Fruit fly (Drosophila melanogaster) whole organism, embryonic: ENCODE measurements around the gene Acat1.
A peak's percentile ranks its signal among the peaks of the same experiment; 100 is the strongest.

ENCODE experiments used
- Bgb ChIP-seq: fragments of 200-800 bp; sonication (Bioruptor generic); IDR thresholded peaks from 2 replicates; pipeline ENCODE4 v1.3.6; 2022; ENCODE audit warnings: missing biosample characterization, missing genetic modification characterization; ENCODE audit not compliant: partially characterized antibody
- CG10267 ChIP-seq: fragments of 200-800 bp; sonication (Bioruptor generic); optimal IDR thresholded peaks from 2 replicates; lab custom pipeline; 2018; ENCODE audit warnings: missing biosample characterization, mild to moderate bottlenecking, missing genetic modification characterization, moderate library complexity
- CG11247 ChIP-seq: fragments of 200-800 bp; sonication (Bioruptor generic); IDR thresholded peaks from 2 replicates; pipeline ENCODE4 v1.3.6; 2022; ENCODE audit warnings: missing biosample characterization, missing genetic modification characterization
- CG14710 ChIP-seq: fragments of 200-800 bp; sonication (Bioruptor generic); optimal IDR thresholded peaks from 3 replicates; lab custom pipeline; 2019; ENCODE audit warnings: missing biosample characterization, mild to moderate bottlenecking, missing genetic modification characterization, moderate library complexity
- CG15696 ChIP-seq: fragments of 200-800 bp; sonication (Bioruptor generic); optimal IDR thresholded peaks from 2 replicates; lab custom pipeline; 2019; ENCODE audit warnings: missing biosample characterization, mild to moderate bottlenecking, missing genetic modification characterization, moderate library complexity
- CG1603 ChIP-seq: fragments of 200-800 bp; sonication (Bioruptor generic); optimal IDR thresholded peaks from 2 replicates; lab custom pipeline; 2019; ENCODE audit warnings: missing biosample characterization, mild to moderate bottlenecking, missing genetic modification characterization, moderate library complexity
- CG16779 ChIP-seq: fragments of 200-800 bp; sonication (Bioruptor generic); IDR thresholded peaks from 2 replicates; pipeline ENCODE4 v1.3.6; 2022; ENCODE audit warnings: missing biosample characterization, missing genetic modification characterization
- CG17385 ChIP-seq: fragments of 200-800 bp; sonication (Bioruptor generic); optimal IDR thresholded peaks from 3 replicates; lab custom pipeline; 2018; ENCODE audit warnings: missing biosample characterization, mild to moderate bottlenecking, missing genetic modification characterization
- CG18262 ChIP-seq: fragments of 200-800 bp; optimal IDR thresholded peaks from 3 replicates; lab custom pipeline; 2019; ENCODE audit warnings: missing biosample characterization, mild to moderate bottlenecking, missing genetic modification characterization, moderate library complexity
- CG2116 ChIP-seq: fragments of 200-800 bp; sonication (Bioruptor generic); optimal IDR thresholded peaks from 3 replicates; lab custom pipeline; 2018; ENCODE audit warnings: missing biosample characterization, mild to moderate bottlenecking, missing genetic modification characterization
- CG2120 ChIP-seq: fragments of 200-800 bp; sonication (Bioruptor generic); optimal IDR thresholded peaks from 3 replicates; lab custom pipeline; 2016; ENCODE audit warnings: missing biosample characterization, missing genetic modification characterization
- CG2712 ChIP-seq: fragments of 200-800 bp; optimal IDR thresholded peaks from 3 replicates; lab custom pipeline; 2019; ENCODE audit warnings: missing biosample characterization, mild to moderate bottlenecking, missing genetic modification characterization, moderate library complexity
- CG34224 ChIP-seq: fragments of 200-800 bp; sonication (Bioruptor generic); IDR thresholded peaks from 3 replicates; pipeline ENCODE4 v1.3.6; 2022; ENCODE audit warnings: missing biosample characterization, missing genetic modification characterization; ENCODE audit not compliant: partially characterized antibody
- CG34422 ChIP-seq: fragments of 200-800 bp; sonication (Bioruptor generic); IDR thresholded peaks from 3 replicates; pipeline ENCODE4 v1.3.6; 2022; ENCODE audit warnings: missing biosample characterization, missing genetic modification characterization
- CG42726 ChIP-seq: fragments of 200-800 bp; sonication (Bioruptor generic); IDR thresholded peaks from 2 replicates; pipeline ENCODE4 v1.3.6; 2022; ENCODE audit warnings: missing biosample characterization, missing genetic modification characterization; ENCODE audit not compliant: partially characterized antibody
- CG6175 ChIP-seq: fragments of 200-800 bp; sonication (Bioruptor generic); IDR thresholded peaks from 3 replicates; pipeline ENCODE4 v1.3.6; 2022; ENCODE audit warnings: missing biosample characterization, missing genetic modification characterization
- CG6272 ChIP-seq: fragments of 200-800 bp; sonication (Bioruptor generic); IDR thresholded peaks from 2 replicates; pipeline ENCODE4 v1.3.6; 2022; ENCODE audit warnings: missing biosample characterization, missing genetic modification characterization
- D19A ChIP-seq: fragments of 200-800 bp; optimal IDR thresholded peaks from 3 replicates; lab custom pipeline; 2019; ENCODE audit warnings: missing biosample characterization, mild to moderate bottlenecking, missing genetic modification characterization, moderate library complexity
- Dip3 ChIP-seq: fragments of 200-800 bp; sonication (Bioruptor generic); optimal IDR thresholded peaks from 3 replicates; lab custom pipeline; 2016; ENCODE audit warnings: missing biosample characterization, missing genetic modification characterization
- Dll ChIP-seq: fragments of 200-800 bp; sonication (Bioruptor generic); IDR thresholded peaks from 4 replicates; pipeline ENCODE4 v1.3.6; 2022; ENCODE audit warnings: missing biosample characterization, missing genetic modification characterization; ENCODE audit not compliant: partially characterized antibody
- Elba2 ChIP-seq: fragments of 200-800 bp; sonication (Bioruptor generic); optimal IDR thresholded peaks from 3 replicates; lab custom pipeline; 2016; ENCODE audit warnings: missing biosample characterization, missing genetic modification characterization
- Fer1 ChIP-seq: fragments of 200-800 bp; sonication (Bioruptor generic); optimal IDR thresholded peaks from 2 replicates; lab custom pipeline; 2017; ENCODE audit warnings: missing biosample characterization, mild to moderate bottlenecking, missing genetic modification characterization
- Hand ChIP-seq: fragments of 200-800 bp; sonication (Bioruptor generic); optimal IDR thresholded peaks from 2 replicates; lab custom pipeline; 2017; ENCODE audit warnings: mild to moderate bottlenecking, missing biosample characterization, missing genetic modification reagents, missing genetic modification characterization
- HmgZ ChIP-seq: fragments of 200-800 bp; sonication (Bioruptor generic); optimal IDR thresholded peaks from 2 replicates; lab custom pipeline; 2018; ENCODE audit warnings: missing biosample characterization, mild to moderate bottlenecking, missing genetic modification characterization
- Lhr ChIP-seq: fragments of 200-800 bp; sonication (Bioruptor generic); optimal IDR thresholded peaks from 3 replicates; lab custom pipeline; 2017; ENCODE audit warnings: mild to moderate bottlenecking, missing biosample characterization, missing genetic modification reagents, missing genetic modification characterization
- Nf-YC ChIP-seq: fragments of 200-800 bp; optimal IDR thresholded peaks from 3 replicates; lab custom pipeline; 2019; ENCODE audit warnings: missing biosample characterization, mild to moderate bottlenecking, missing genetic modification characterization, moderate library complexity
- NfI ChIP-seq: fragments of 200-800 bp; sonication (Bioruptor generic); optimal IDR thresholded peaks from 3 replicates; lab custom pipeline; 2018; ENCODE audit warnings: missing biosample characterization, mild to moderate bottlenecking, missing genetic modification characterization, moderate library complexity
- Poxn ChIP-seq: fragments of 200-800 bp; sonication (Bioruptor generic); IDR thresholded peaks from 2 replicates; pipeline ENCODE4 v1.3.6; 2022; ENCODE audit warnings: missing biosample characterization, missing genetic modification characterization
- Rfx ChIP-seq: fragments of 200-800 bp; sonication (Bioruptor generic); IDR thresholded peaks from 2 replicates; pipeline ENCODE4 v1.3.6; 2022; ENCODE audit warnings: missing biosample characterization, missing genetic modification characterization
- Sin3A ChIP-seq: fragments of >200 bp; optimal IDR thresholded peaks from 2 replicates; lab custom pipeline; 2018
- Sox102F ChIP-seq: fragments of 200-800 bp; sonication (Bioruptor generic); optimal IDR thresholded peaks from 2 replicates; lab custom pipeline; 2018; ENCODE audit warnings: missing biosample characterization, mild to moderate bottlenecking, missing genetic modification characterization, moderate library complexity
- Ssrp ChIP-seq: fragments of 200-800 bp; sonication (Bioruptor generic); optimal IDR thresholded peaks from 2 replicates; lab custom pipeline; 2018; ENCODE audit warnings: missing biosample characterization, mild to moderate bottlenecking, missing genetic modification characterization, moderate library complexity
- Usf ChIP-seq: fragments of 200-800 bp; sonication (Bioruptor generic); optimal IDR thresholded peaks from 2 replicates; lab custom pipeline; 2017; ENCODE audit warnings: missing genotype, missing biosample characterization, missing genetic modification characterization
- aop ChIP-seq: fragments of 200-800 bp; sonication (Bioruptor generic); IDR thresholded peaks from 2 replicates; pipeline ENCODE4 v1.3.6; 2022; ENCODE audit warnings: missing biosample characterization, missing genetic modification characterization
- ci ChIP-seq: fragments of 200-800 bp; sonication (Bioruptor generic); IDR thresholded peaks from 3 replicates; pipeline ENCODE4 v1.3.6; 2022; ENCODE audit warnings: missing biosample characterization, missing genetic modification characterization
- dysf ChIP-seq: fragments of 200-800 bp; sonication (Bioruptor generic); IDR thresholded peaks from 3 replicates; pipeline ENCODE4 v1.3.6; 2022; ENCODE audit warnings: missing biosample characterization, missing genetic modification characterization
- ewg ChIP-seq: fragments of 200-800 bp; sonication (Bioruptor generic); optimal IDR thresholded peaks from 3 replicates; lab custom pipeline; 2017; ENCODE audit warnings: mild to moderate bottlenecking, missing biosample characterization, missing genetic modification reagents, missing genetic modification characterization
- fd102C ChIP-seq: fragments of 200-800 bp; sonication (Bioruptor generic); optimal IDR thresholded peaks from 2 replicates; lab custom pipeline; 2018; ENCODE audit warnings: missing biosample characterization, mild to moderate bottlenecking, missing genetic modification characterization, moderate library complexity
- gt ChIP-seq: fragments of 200-800 bp; sonication (Bioruptor generic); IDR thresholded peaks from 2 replicates; pipeline ENCODE4 v1.3.6; 2022; ENCODE audit warnings: missing biosample characterization, missing genetic modification characterization
- inv ChIP-seq: fragments of 200-800 bp; sonication (Bioruptor generic); IDR thresholded peaks from 2 replicates; pipeline ENCODE4 v1.3.6; 2022; ENCODE audit warnings: missing biosample characterization, missing genetic modification characterization; ENCODE audit not compliant: partially characterized antibody
- knrl ChIP-seq: fragments of 200-800 bp; sonication (Bioruptor generic); IDR thresholded peaks from 3 replicates; pipeline ENCODE4 v1.3.6; 2022; ENCODE audit warnings: missing biosample characterization, missing genetic modification characterization; ENCODE audit not compliant: partially characterized antibody
- lov ChIP-seq, 2 experiments: fragments of 200-800 bp in 1 of 2; fragments of >200 bp in 1 of 2; sonication (Bioruptor generic) in 1 of 2; IDR thresholded peaks in 1 of 2; optimal IDR thresholded peaks in 1 of 2; 2 replicates in 1 of 2; 3 replicates in 1 of 2; pipeline versions ENCODE4 v1.3.6 to Lab custom; 2017 to 2022; ENCODE audit warnings: missing biosample characterization in 1 of 2, missing genetic modification characterization in 1 of 2
- mirr ChIP-seq: fragments of 200-800 bp; sonication (Bioruptor generic); optimal IDR thresholded peaks from 3 replicates; lab custom pipeline; 2018; ENCODE audit warnings: missing biosample characterization, mild to moderate bottlenecking, missing genetic modification characterization
- nerfin-1 ChIP-seq: fragments of 200-800 bp; sonication (Bioruptor generic); optimal IDR thresholded peaks from 3 replicates; lab custom pipeline; 2019; ENCODE audit warnings: missing biosample characterization, mild to moderate bottlenecking, missing genetic modification characterization, moderate library complexity
- p53 ChIP-seq: fragments of 200-800 bp; sonication (Bioruptor generic); optimal IDR thresholded peaks from 2 replicates; lab custom pipeline; 2016; ENCODE audit warnings: missing biosample characterization, missing genetic modification characterization
- row ChIP-seq: fragments of 200-800 bp; sonication (Bioruptor generic); IDR thresholded peaks from 3 replicates; pipeline ENCODE4 v1.3.6; 2022; ENCODE audit warnings: missing biosample characterization, missing genetic modification characterization
- ttk ChIP-seq: fragments of 200-800 bp; sonication (Bioruptor generic); IDR thresholded peaks from 2 replicates; pipeline ENCODE4 v2.1.2; 2022; ENCODE audit warnings: missing biosample characterization, missing genetic modification characterization
- unc-4 ChIP-seq: fragments of 200-800 bp; sonication (Bioruptor generic); IDR thresholded peaks from 2 replicates; pipeline ENCODE4 v1.3.6; 2022; ENCODE audit warnings: missing biosample characterization, missing genetic modification characterization; ENCODE audit not compliant: partially characterized antibody
- wor ChIP-seq: fragments of 200-800 bp; sonication (Bioruptor generic); IDR thresholded peaks from 2 replicates; pipeline ENCODE4 v1.3.6; 2022; ENCODE audit warnings: missing biosample characterization, missing genetic modification characterization

Gene Acat1

DNA sequence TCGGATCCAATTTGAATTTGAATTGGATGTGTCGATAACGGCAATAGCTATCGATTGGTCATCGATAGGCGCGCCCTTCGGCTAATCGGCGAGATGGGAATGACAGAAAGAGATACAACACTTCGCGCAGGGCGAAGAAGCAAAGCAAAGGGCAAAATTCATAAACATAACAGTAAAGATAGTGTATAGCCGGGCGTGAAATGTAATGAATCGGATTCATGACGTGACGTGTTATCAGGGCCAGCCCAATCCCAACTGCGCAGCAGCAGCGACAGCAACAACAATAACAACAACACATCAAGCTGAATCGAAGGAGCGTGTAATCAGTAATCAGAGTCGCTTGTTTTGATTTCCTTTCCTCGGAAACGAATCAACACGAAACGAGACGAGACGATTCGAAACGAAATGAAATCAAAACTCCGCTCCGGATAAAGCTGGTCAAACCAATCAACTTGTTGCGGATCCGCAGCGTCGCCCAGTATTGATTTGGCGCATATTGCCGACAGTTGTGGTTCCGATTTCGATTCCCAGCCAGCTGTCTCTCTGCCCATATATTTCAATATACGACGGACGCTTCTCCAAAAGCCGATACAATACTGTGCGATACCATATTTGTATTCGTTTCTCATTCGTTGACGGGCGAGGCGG lies 23.5 kb upstream of the Acat1 start, which contains the start of gene snz (continued):
- TF ChIP-seq aop (GFP tag; lab: Robert Waterston, UW): no peak
- peak; percentile 22 for TF ChIP-seq CG10267 (tag; lab: Kevin White, UChicago)
- TF ChIP-seq CG16779 (GFP tag; lab: Robert Waterston, UW): no peak
- TF ChIP-seq CG2120 (GFP tag; lab: Kevin White, UChicago): peak; percentile 25
- TF ChIP-seq CG42726 (GFP tag; lab: Robert Waterston, UW): peak; percentile 42; the same call in 1 of the 2 replicates
- peak; percentile 53 for TF ChIP-seq Elba2 (GFP tag; lab: Kevin White, UChicago)
- no peak for TF ChIP-seq wor (GFP tag; lab: Robert Waterston, UW)
- peak; percentile 50 for TF ChIP-seq Nf-YC
- TF ChIP-seq CG6272 (GFP tag; lab: Robert Waterston, UW): no peak
- TF ChIP-seq CG2712: peak; percentile 44
- peak; percentile 55 for TF ChIP-seq row (GFP tag; lab: Robert Waterston, UW)
- TF ChIP-seq CG15696 (tag; lab: Kevin White, UChicago): no peak
- TF ChIP-seq Sox102F (GFP tag; lab: Kevin White, UChicago): no peak
- TF ChIP-seq Fer1: peak; percentile 34
- TF ChIP-seq p53 (GFP tag; lab: Kevin White, UChicago): no peak
- TF ChIP-seq unc-4: peak; percentile 74
- peak; percentile 15 for TF ChIP-seq CG14710 (tag; lab: Kevin White, UChicago)
- TF ChIP-seq ttk (GFP tag; lab: Robert Waterston, UW): no peak
- TF ChIP-seq gt (GFP tag; lab: Robert Waterston, UW): no peak
- no peak for TF ChIP-seq Poxn (GFP tag; lab: Robert Waterston, UW)
- peak; percentile 77 for TF ChIP-seq Dll (GFP tag; lab: Robert Waterston, UW)
- TF ChIP-seq lov (optimal IDR thresholded peaks at IDR 0.05; lab: Kevin White, UChicago): no peak
- no peak for TF ChIP-seq lov (GFP tag; IDR thresholded peaks at IDR 0.05; lab: Robert Waterston, UW)
- no peak for TF ChIP-seq CG11247 (GFP tag; lab: Robert Waterston, UW)
- TF ChIP-seq CG17385 (GFP tag; lab: Kevin White, UChicago): peak; percentile 1
- TF ChIP-seq NfI: no peak
- no peak for TF ChIP-seq nerfin-1 (tag; lab: Kevin White, UChicago)
- no peak for TF ChIP-seq Lhr (GFP tag; lab: Kevin White, UChicago)
- TF ChIP-seq Usf (GFP tag; lab: Kevin White, UChicago): no peak
- no peak for TF ChIP-seq dysf (GFP tag; lab: Robert Waterston, UW)
- TF ChIP-seq Rfx (GFP tag; lab: Robert Waterston, UW): peak; percentile 55
- peak; percentile 57; the same call in 2 of the 3 replicates for TF ChIP-seq knrl (GFP tag; lab: Robert Waterston, UW)
- no peak for TF ChIP-seq CG18262
- no peak for TF ChIP-seq Dip3 (GFP tag; lab: Kevin White, UChicago)
- TF ChIP-seq CG1603 (tag; lab: Kevin White, UChicago): no peak
- peak; percentile 83 for TF ChIP-seq mirr (GFP tag; lab: Kevin White, UChicago)
- peak; percentile 54 for TF ChIP-seq HmgZ
- TF ChIP-seq CG34422 (GFP tag; lab: Robert Waterston, UW): peak; percentile 47; the same call in 1 of the 3 replicates
- TF ChIP-seq Ssrp (tag; lab: Kevin White, UChicago): no peak
- TF ChIP-seq ci (GFP tag; lab: Robert Waterston, UW): 0 out of 3 replicates have a peak, but pooled peaks have one; percentile 26
- peak; percentile 87 for TF ChIP-seq CG2116 (GFP tag; lab: Kevin White, UChicago)
- peak; percentile 6 for TF ChIP-seq Hand (GFP tag; lab: Kevin White, UChicago)
- peak; percentile 82 for TF ChIP-seq Bgb
- TF ChIP-seq CG34224: peak; percentile 76
- TF ChIP-seq CG6175 (GFP tag; lab: Robert Waterston, UW): no peak
- TF ChIP-seq Sin3A: peak; percentile 8
- TF ChIP-seq inv (GFP tag; lab: Robert Waterston, UW): peak; percentile 48; the same call in 1 of the 2 replicates
- TF ChIP-seq ewg: peak; percentile 86
- TF ChIP-seq fd102C (GFP tag; lab: Kevin White, UChicago): no peak
- peak; percentile 86 for TF ChIP-seq D19A
